Worm (Caenorhabditis elegans) whole organism, young adult: Measurements from ENCODE around the gene nhr-175.

Experiments
- D2030.7 ChIP-seq: fragments of 200-800 bp; sonication (Bioruptor generic); IDR thresholded peaks from 2 replicates; pipeline ENCODE4 v1.3.6; 2022; ENCODE audit warnings: missing genetic modification reagents, missing genetic modification characterization, missing compliant biosample characterization
- F49E8.2 ChIP-seq: sonication (generic microtip); optimal IDR thresholded peaks from 3 replicates; lab custom pipeline; 2017; ENCODE audit warnings: missing genetic modification characterization, mild to moderate bottlenecking, missing compliant biosample characterization, antibody characterized with exemption, moderate library complexity; ENCODE audit not compliant: insufficient read depth
- F55B11.4 ChIP-seq: sonication (generic microtip); optimal IDR thresholded peaks from 2 replicates; lab custom pipeline; 2016; ENCODE audit warnings: missing compliant biosample characterization, missing genetic modification characterization, borderline replicate concordance; ENCODE audit not compliant: insufficient read depth
- Y67H2A.10 ChIP-seq: fragments of 200-800 bp; sonication (Bioruptor generic); conservative IDR thresholded peaks from 2 replicates; pipeline ENCODE4 v1.3.6; 2022; ENCODE audit warnings: missing genetic modification reagents, missing genetic modification characterization, missing compliant biosample characterization
- Y79H2A.3 ChIP-seq: fragments of 200-800 bp; sonication (Bioruptor generic); conservative IDR thresholded peaks from 2 replicates; pipeline ENCODE4 v1.3.6; 2022; ENCODE audit warnings: missing genetic modification reagents, missing genetic modification characterization, missing compliant biosample characterization
- bed-1 ChIP-seq: fragments of 200-800 bp; sonication (Bioruptor generic); IDR thresholded peaks from 2 replicates; pipeline ENCODE4 v1.3.6; 2022; ENCODE audit warnings: missing genetic modification reagents, missing genetic modification characterization, missing compliant biosample characterization
- ceh-27 ChIP-seq: fragments of 200-800 bp; sonication (Bioruptor generic); optimal IDR thresholded peaks from 2 replicates; lab custom pipeline; 2018; ENCODE audit warnings: mild to moderate bottlenecking, missing genetic modification characterization, moderate library complexity, missing compliant biosample characterization
- chd-7 ChIP-seq: sonication (generic microtip); optimal IDR thresholded peaks from 2 replicates; lab custom pipeline; 2016; ENCODE audit warnings: mild to moderate bottlenecking, missing genetic modification characterization, moderate library complexity, missing compliant biosample characterization
- dox-1 ChIP-seq: fragments of 200-800 bp; sonication (Bioruptor generic); IDR thresholded peaks from 2 replicates; pipeline ENCODE4 v1.3.6; 2022; ENCODE audit warnings: missing genetic modification reagents, missing genetic modification characterization, missing compliant biosample characterization
- egl-18 ChIP-seq: fragments of 200-800 bp; sonication (Bioruptor generic); IDR thresholded peaks from 2 replicates; pipeline ENCODE4 v1.3.6; 2022; ENCODE audit warnings: missing genetic modification reagents, missing genetic modification characterization, missing compliant biosample characterization
- egrh-3 ChIP-seq: fragments of 200-800 bp; sonication (Bioruptor generic); IDR thresholded peaks from 2 replicates; pipeline ENCODE4 v1.3.6; 2022; ENCODE audit warnings: missing genetic modification reagents, missing genetic modification characterization, missing compliant biosample characterization
- him-1 ChIP-seq: sonication (generic microtip); optimal IDR thresholded peaks from 2 replicates; lab custom pipeline; 2016; ENCODE audit warnings: missing genotype, missing genetic modification reagents, missing genetic modification characterization, missing compliant biosample characterization
- lag-1 ChIP-seq: fragments of 200-800 bp; sonication (Bioruptor generic); IDR thresholded peaks from 2 replicates; pipeline ENCODE4 v1.3.6; 2022; ENCODE audit warnings: missing genetic modification reagents, missing genetic modification characterization, missing compliant biosample characterization
- lsl-1 ChIP-seq: fragments of 200-800 bp; sonication (Bioruptor generic); optimal IDR thresholded peaks from 2 replicates; lab custom pipeline; 2018; ENCODE audit warnings: mild to moderate bottlenecking, missing genetic modification characterization, moderate library complexity, missing compliant biosample characterization
- mes-4 ChIP-seq: sonication (generic microtip); optimal IDR thresholded peaks from 2 replicates; lab custom pipeline; 2016; ENCODE audit warnings: missing genotype, missing genetic modification characterization, missing compliant biosample characterization
- mxl-1 ChIP-seq: sonication (generic microtip); optimal IDR thresholded peaks from 2 replicates; lab custom pipeline; 2016; ENCODE audit warnings: missing genetic modification characterization, missing compliant biosample characterization
- nhr-27 ChIP-seq: fragments of 200-800 bp; sonication (Bioruptor generic); optimal IDR thresholded peaks from 2 replicates; lab custom pipeline; 2018; ENCODE audit warnings: mild to moderate bottlenecking, missing genetic modification characterization, moderate library complexity, missing compliant biosample characterization
- nhr-80 ChIP-seq: sonication (generic microtip); optimal IDR thresholded peaks from 2 replicates; lab custom pipeline; 2016; ENCODE audit warnings: missing genetic modification characterization, missing compliant biosample characterization
- rpc-1 ChIP-seq, 2 experiments: fragments of 150-350 bp in 1 of 2; sonication (generic microtip) in 1 of 2; optimal IDR thresholded peaks; 2 replicates each; lab custom pipeline; 2014 to 2018; ENCODE audit warnings: missing biosample characterization in 1 of 2, missing genetic modification characterization in 1 of 2, missing genetic modification reagents in 1 of 2, missing genotype in 1 of 2
- ztf-18 ChIP-seq: sonication (generic microtip); optimal IDR thresholded peaks from 2 replicates; lab custom pipeline; 2016; ENCODE audit warnings: missing genotype, mild to moderate bottlenecking, missing genetic modification characterization, missing compliant biosample characterization

Gene nhr-175

ce11 chrV:13916196-13916595 is 49.7 kb downstream of the nhr-175 start, which contains the start of gene str-252:
str-252 (plus strand) TSS chrV:13916496.
- TF ChIP-seq mes-4 (tag; lab: Kevin White, UChicago) (no peak), Y67H2A.10 (GFP tag; lab: Robert Waterston, UW) (no peak), nhr-80 (tag; lab: Kevin White, UChicago) (no peak), egl-18 (GFP tag; lab: Robert Waterston, UW) (no peak), D2030.7 (GFP tag; lab: Robert Waterston, UW) (no peak), rpc-1 (optimal IDR thresholded peaks at IDR 0.05; lab: Kevin White, UChicago) (no peak), rpc-1 (tag; optimal IDR thresholded peaks at IDR 0.05; lab: Kevin White, UChicago) (no peak), lsl-1 (GFP tag; lab: Kevin White, UChicago) (no peak), him-1 (no peak), F49E8.2 (tag; lab: Kevin White, UChicago) (no peak), egrh-3 (GFP tag; lab: Robert Waterston, UW) (no peak), Y79H2A.3 (GFP tag; lab: Robert Waterston, UW) (no peak), bed-1 (GFP tag; lab: Robert Waterston, UW) (no peak), dox-1 (GFP tag; lab: Robert Waterston, UW) (no peak), ztf-18 (no peak), nhr-27 (tag; lab: Kevin White, UChicago) (no peak), chd-7 (tag; lab: Kevin White, UChicago) (no peak), mxl-1 (no peak), ceh-27 (no peak), lag-1 (GFP tag; lab: Robert Waterston, UW) (no peak), F55B11.4 (tag; lab: Kevin White, UChicago) (no peak)
